Fruit fly (Drosophila melanogaster) whole organism, embryonic: ENCODE measurements around the gene Mfe2.

Source experiments
- Atf3 ChIP-seq: fragments of 200-800 bp; sonication (Bioruptor generic); optimal IDR thresholded peaks from 3 replicates; lab custom pipeline; 2016; ENCODE audit warnings: missing biosample characterization, missing genetic modification characterization
- Bgb ChIP-seq: fragments of 200-800 bp; sonication (Bioruptor generic); IDR thresholded peaks from 2 replicates; pipeline ENCODE4 v1.3.6; 2022; ENCODE audit warnings: missing biosample characterization, missing genetic modification characterization; ENCODE audit not compliant: partially characterized antibody
- CG11456 ChIP-seq: fragments of 200-800 bp; sonication (Bioruptor generic); IDR thresholded peaks from 3 replicates; pipeline ENCODE4 v1.3.6; 2022; ENCODE audit warnings: missing biosample characterization, missing genetic modification characterization
- CG11504 ChIP-seq: fragments of 200-800 bp; sonication (Bioruptor generic); optimal IDR thresholded peaks from 3 replicates; lab custom pipeline; 2019; ENCODE audit warnings: missing biosample characterization, mild to moderate bottlenecking, missing genetic modification characterization, moderate library complexity
- CG13123 ChIP-seq: fragments of 200-800 bp; sonication (Bioruptor generic); optimal IDR thresholded peaks from 2 replicates; lab custom pipeline; 2016; ENCODE audit warnings: missing biosample characterization, missing genetic modification characterization
- CG15269 ChIP-seq: fragments of 200-800 bp; sonication (Bioruptor generic); optimal IDR thresholded peaks from 2 replicates; lab custom pipeline; 2018; ENCODE audit warnings: missing biosample characterization, mild to moderate bottlenecking, missing genetic modification characterization, moderate library complexity
- CG15514 ChIP-seq: fragments of 200-800 bp; sonication (Bioruptor generic); optimal IDR thresholded peaks from 3 replicates; lab custom pipeline; 2017; ENCODE audit warnings: missing biosample characterization, missing genetic modification characterization, mild to moderate bottlenecking, moderate library complexity, missing genetic modification reagents
- CG16815 ChIP-seq: fragments of 200-800 bp; sonication (Bioruptor generic); optimal IDR thresholded peaks from 3 replicates; lab custom pipeline; 2017; ENCODE audit warnings: missing biosample characterization, mild to moderate bottlenecking, missing genetic modification characterization
- CG16863 ChIP-seq: fragments of 200-800 bp; sonication (Bioruptor generic); optimal IDR thresholded peaks from 3 replicates; lab custom pipeline; 2016; ENCODE audit warnings: missing biosample characterization, missing genetic modification characterization
- CG17385 ChIP-seq: fragments of 200-800 bp; sonication (Bioruptor generic); optimal IDR thresholded peaks from 3 replicates; lab custom pipeline; 2018; ENCODE audit warnings: missing biosample characterization, mild to moderate bottlenecking, missing genetic modification characterization
- CG1832 ChIP-seq: fragments of 200-800 bp; sonication (Bioruptor generic); optimal IDR thresholded peaks from 2 replicates; lab custom pipeline; 2017; ENCODE audit warnings: missing biosample characterization, mild to moderate bottlenecking, missing genetic modification characterization, inconsistent platforms
- CG18619 ChIP-seq: fragments of 200-800 bp; sonication (Bioruptor generic); optimal IDR thresholded peaks from 3 replicates; lab custom pipeline; 2017; ENCODE audit warnings: missing biosample characterization, mild to moderate bottlenecking, missing genetic modification characterization
- CG2889 ChIP-seq: fragments of 200-800 bp; sonication (Bioruptor generic); IDR thresholded peaks from 3 replicates; pipeline ENCODE4 v1.3.6; 2022; ENCODE audit warnings: missing biosample characterization, missing genetic modification characterization
- CG30020 ChIP-seq: fragments of 200-800 bp; optimal IDR thresholded peaks from 2 replicates; lab custom pipeline; 2019; ENCODE audit warnings: missing biosample characterization, mild to moderate bottlenecking, missing genetic modification characterization, moderate library complexity
- CG34376 ChIP-seq: fragments of 200-800 bp; sonication (Bioruptor generic); optimal IDR thresholded peaks from 2 replicates; lab custom pipeline; 2018; ENCODE audit warnings: missing biosample characterization, mild to moderate bottlenecking, missing genetic modification characterization
- CG4360 ChIP-seq: fragments of 200-800 bp; sonication (Bioruptor generic); IDR thresholded peaks from 2 replicates; pipeline ENCODE4 v1.3.6; 2022; ENCODE audit warnings: missing biosample characterization, missing genetic modification characterization
- CG5245 ChIP-seq: fragments of 200-800 bp; sonication (Bioruptor generic); optimal IDR thresholded peaks from 3 replicates; lab custom pipeline; 2016; ENCODE audit warnings: missing biosample characterization, missing genetic modification characterization
- CG6683 ChIP-seq: fragments of 200-800 bp; sonication (Bioruptor generic); optimal IDR thresholded peaks from 2 replicates; lab custom pipeline; 2017; ENCODE audit warnings: missing biosample characterization, mild to moderate bottlenecking, missing genetic modification characterization, missing genetic modification reagents
- CG7271 ChIP-seq: fragments of 200-800 bp; sonication (Bioruptor generic); optimal IDR thresholded peaks from 2 replicates; lab custom pipeline; 2018; ENCODE audit warnings: missing biosample characterization, mild to moderate bottlenecking, missing genetic modification characterization, moderate library complexity
- CG7556 ChIP-seq: fragments of 200-800 bp; sonication (Bioruptor generic); optimal IDR thresholded peaks from 2 replicates; lab custom pipeline; 2017; ENCODE audit warnings: missing biosample characterization, mild to moderate bottlenecking, missing genetic modification characterization
- CG7786 ChIP-seq: fragments of 200-800 bp; sonication (Bioruptor generic); optimal IDR thresholded peaks from 2 replicates; lab custom pipeline; 2016; ENCODE audit warnings: missing biosample characterization, missing genetic modification characterization
- CG9932 ChIP-seq: fragments of 200-800 bp; sonication (Bioruptor generic); IDR thresholded peaks from 2 replicates; pipeline ENCODE4 v1.3.6; 2022; ENCODE audit warnings: missing biosample characterization, missing genetic modification characterization
- Chrac-16 ChIP-seq: fragments of 200-800 bp; sonication (Bioruptor generic); optimal IDR thresholded peaks from 3 replicates; lab custom pipeline; 2016; ENCODE audit warnings: missing biosample characterization, missing genetic modification characterization
- CoRest ChIP-seq: fragments of 200-800 bp; sonication (Bioruptor generic); optimal IDR thresholded peaks from 3 replicates; lab custom pipeline; 2018; ENCODE audit warnings: missing biosample characterization, mild to moderate bottlenecking, missing genetic modification characterization, moderate library complexity
- D19B ChIP-seq: fragments of 200-800 bp; sonication (Bioruptor generic); optimal IDR thresholded peaks from 2 replicates; lab custom pipeline; 2017; ENCODE audit warnings: missing biosample characterization, mild to moderate bottlenecking, missing genetic modification characterization
- Dip2 ChIP-seq: fragments of 200-800 bp; sonication (Bioruptor generic); IDR thresholded peaks from 2 replicates; pipeline ENCODE4 v1.3.6; 2022; ENCODE audit warnings: missing biosample characterization, missing genetic modification characterization
- Drgx ChIP-seq: fragments of 200-800 bp; sonication (Bioruptor generic); IDR thresholded peaks from 2 replicates; pipeline ENCODE4 v1.3.6; 2022; ENCODE audit warnings: missing biosample characterization, missing genetic modification characterization
- Eip74EF ChIP-seq, 2 experiments: fragments of 200-800 bp in 1 of 2; fragments of >200 bp in 1 of 2; sonication (Bioruptor generic) in 1 of 2; optimal IDR thresholded peaks; 2 replicates each; lab custom pipeline; 2017 to 2019; ENCODE audit warnings: missing biosample characterization in 2 of 2, missing genetic modification characterization in 2 of 2, mild to moderate bottlenecking in 1 of 2, moderate library complexity in 1 of 2
- Hand ChIP-seq: fragments of 200-800 bp; sonication (Bioruptor generic); optimal IDR thresholded peaks from 2 replicates; lab custom pipeline; 2017; ENCODE audit warnings: mild to moderate bottlenecking, missing biosample characterization, missing genetic modification reagents, missing genetic modification characterization
- Hr39 ChIP-seq: fragments of >200 bp; optimal IDR thresholded peaks from 2 replicates; lab custom pipeline; 2017
- Jarid2 ChIP-seq: fragments of 200-800 bp; sonication (Bioruptor generic); optimal IDR thresholded peaks from 3 replicates; lab custom pipeline; 2017; ENCODE audit warnings: mild to moderate bottlenecking, missing biosample characterization, missing genetic modification reagents, missing genetic modification characterization
- Nf-YA ChIP-seq: fragments of 200-800 bp; sonication (Bioruptor generic); IDR thresholded peaks from 2 replicates; pipeline ENCODE4 v1.3.6; 2022; ENCODE audit warnings: missing biosample characterization, missing genetic modification characterization
- Oaz ChIP-seq: fragments of 200-800 bp; sonication (Bioruptor generic); IDR thresholded peaks from 2 replicates; pipeline ENCODE4 v1.3.6; 2022; ENCODE audit warnings: missing biosample characterization, missing genetic modification characterization
- Stat92E ChIP-seq, 3 experiments: fragments of >200 bp in 2 of 3; fragments of 200-800 bp in 1 of 3; sonication (Bioruptor generic) in 1 of 3; optimal IDR thresholded peaks; 2 replicates each; lab custom pipeline; 2017 to 2019; ENCODE audit warnings: missing biosample characterization in 3 of 3, missing genetic modification characterization in 3 of 3, mild to moderate bottlenecking in 1 of 3, moderate library complexity in 1 of 3
- aop ChIP-seq: fragments of 200-800 bp; sonication (Bioruptor generic); IDR thresholded peaks from 2 replicates; pipeline ENCODE4 v1.3.6; 2022; ENCODE audit warnings: missing biosample characterization, missing genetic modification characterization
- bcd ChIP-seq: fragments of 200-800 bp; sonication (Bioruptor generic); optimal IDR thresholded peaks from 2 replicates; lab custom pipeline; 2017; ENCODE audit warnings: missing biosample characterization, mild to moderate bottlenecking, missing genetic modification characterization
- chif ChIP-seq, 2 experiments: fragments of 200-800 bp; sonication (Bioruptor generic); optimal IDR thresholded peaks; 3 replicates each; lab custom pipeline; 2016; ENCODE audit warnings: missing biosample characterization in 2 of 2, missing genetic modification characterization in 2 of 2
- crc ChIP-seq: fragments of 200-800 bp; sonication (Bioruptor generic); optimal IDR thresholded peaks from 2 replicates; lab custom pipeline; 2016; ENCODE audit warnings: missing biosample characterization, missing genetic modification characterization
- danr ChIP-seq: fragments of 200-800 bp; sonication (Bioruptor generic); IDR thresholded peaks from 2 replicates; pipeline ENCODE4 v1.3.6; 2022; ENCODE audit warnings: missing biosample characterization, missing genetic modification characterization
- eyg ChIP-seq: fragments of 200-800 bp; sonication (Bioruptor generic); optimal IDR thresholded peaks from 3 replicates; lab custom pipeline; 2016; ENCODE audit warnings: missing biosample characterization, missing genetic modification characterization
- grau ChIP-seq: fragments of 200-800 bp; optimal IDR thresholded peaks from 3 replicates; lab custom pipeline; 2019; ENCODE audit warnings: missing biosample characterization, mild to moderate bottlenecking, missing genetic modification characterization, moderate library complexity
- ham ChIP-seq: fragments of 200-800 bp; sonication (Bioruptor generic); IDR thresholded peaks from 2 replicates; pipeline ENCODE4 v1.3.6; 2022; ENCODE audit warnings: missing biosample characterization, missing genetic modification characterization
- ind ChIP-seq: fragments of 200-800 bp; sonication (Bioruptor generic); optimal IDR thresholded peaks from 3 replicates; lab custom pipeline; 2016; ENCODE audit warnings: missing biosample characterization, missing genetic modification characterization
- nmo ChIP-seq: fragments of 200-800 bp; sonication (Bioruptor generic); optimal IDR thresholded peaks from 2 replicates; lab custom pipeline; 2018; ENCODE audit warnings: missing biosample characterization, mild to moderate bottlenecking, missing genetic modification characterization, moderate library complexity
- org-1 ChIP-seq: fragments of 200-800 bp; sonication (Bioruptor generic); optimal IDR thresholded peaks from 2 replicates; lab custom pipeline; 2017; ENCODE audit warnings: missing biosample characterization, missing genetic modification characterization
- pfk ChIP-seq: fragments of 200-800 bp; sonication (Bioruptor generic); optimal IDR thresholded peaks from 2 replicates; lab custom pipeline; 2018; ENCODE audit warnings: missing biosample characterization, mild to moderate bottlenecking, missing genetic modification characterization, moderate library complexity
- so ChIP-seq: fragments of 200-800 bp; sonication (Bioruptor generic); IDR thresholded peaks from 3 replicates; pipeline ENCODE4 v1.3.6; 2022; ENCODE audit warnings: missing biosample characterization, missing genetic modification characterization
- tup ChIP-seq: fragments of 200-800 bp; sonication (Bioruptor generic); optimal IDR thresholded peaks from 2 replicates; lab custom pipeline; 2016; ENCODE audit warnings: missing biosample characterization, mild to moderate bottlenecking, missing genetic modification characterization, moderate library complexity
- tx ChIP-seq: fragments of 200-800 bp; sonication (Bioruptor generic); optimal IDR thresholded peaks from 2 replicates; lab custom pipeline; 2016; ENCODE audit warnings: missing biosample characterization, missing genetic modification characterization
- vfl ChIP-seq: fragments of 200-800 bp; sonication (Bioruptor generic); optimal IDR thresholded peaks from 2 replicates; lab custom pipeline; 2016; ENCODE audit warnings: missing biosample characterization, missing genetic modification characterization
- wek ChIP-seq: fragments of 200-800 bp; sonication (Bioruptor generic); optimal IDR thresholded peaks from 3 replicates; lab custom pipeline; 2018; ENCODE audit warnings: missing biosample characterization, mild to moderate bottlenecking, missing genetic modification characterization, moderate library complexity

The Mfe2 gene

DNA sequence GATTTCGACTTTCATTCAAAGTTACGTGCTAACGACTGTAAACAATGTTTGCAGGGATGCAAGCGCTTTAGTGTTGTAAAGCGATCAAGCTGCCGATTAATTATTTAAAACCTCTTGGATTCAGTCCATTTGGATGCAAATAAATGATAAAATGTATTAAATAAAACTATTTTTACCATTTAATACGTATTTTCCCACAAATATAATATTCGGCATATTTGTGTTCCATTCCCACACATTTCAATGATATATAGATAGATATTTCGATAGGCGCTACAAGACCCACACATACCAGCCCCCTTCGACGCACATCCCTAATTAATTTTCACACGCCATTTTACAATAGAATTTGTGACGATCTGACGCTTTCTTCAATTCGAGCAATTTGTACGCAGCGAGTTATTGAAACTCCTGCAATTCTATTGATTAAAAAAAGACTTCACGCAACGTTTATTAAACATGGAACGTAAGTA is 17.8 kb downstream of the Mfe2 start, which contains the start of the genes CG32576 and caz (continued):
- peak; percentile 93 for TF ChIP-seq pfk (GFP tag; lab: Kevin White, UChicago)
- peak; percentile 32 for TF ChIP-seq CG7556
- TF ChIP-seq crc (GFP tag; lab: Kevin White, UChicago): no peak
- TF ChIP-seq CG6683: no peak
- no peak for TF ChIP-seq CG1832 (GFP tag; lab: Kevin White, UChicago)
- peak; percentile 15 for TF ChIP-seq vfl (GFP tag; lab: Kevin White, UChicago)
- peak; percentile 73 for TF ChIP-seq CG15514 (GFP tag; lab: Kevin White, UChicago)
- TF ChIP-seq so (GFP tag; lab: Robert Waterston, UW): no peak
- no peak for TF ChIP-seq eyg (GFP tag; lab: Kevin White, UChicago)
- TF ChIP-seq CG34376: peak; percentile 16
- TF ChIP-seq CG4360 (GFP tag; lab: Robert Waterston, UW): no peak
- no peak for TF ChIP-seq Nf-YA
- TF ChIP-seq CG17385: peak; percentile 22
- no peak for TF ChIP-seq D19B (GFP tag; lab: Kevin White, UChicago)
- peak; percentile 29 for TF ChIP-seq ind (GFP tag; lab: Kevin White, UChicago)
- TF ChIP-seq tx (GFP tag; lab: Kevin White, UChicago): no peak
- no peak for TF ChIP-seq aop (GFP tag; lab: Robert Waterston, UW)
- no peak for TF ChIP-seq Atf3 (GFP tag; lab: Kevin White, UChicago)
- TF ChIP-seq Hand (GFP tag; lab: Kevin White, UChicago): no peak
- no peak for TF ChIP-seq CG7786 (GFP tag; lab: Kevin White, UChicago)
- no peak for TF ChIP-seq Dip2 (GFP tag; lab: Robert Waterston, UW)
- TF ChIP-seq CG13123 (GFP tag; lab: Kevin White, UChicago): no peak
- peak; percentile 28 for TF ChIP-seq CoRest (tag; lab: Kevin White, UChicago)
- TF ChIP-seq CG16863 (GFP tag; lab: Kevin White, UChicago): no peak
- no peak for TF ChIP-seq danr (GFP tag; lab: Robert Waterston, UW)
- no peak for TF ChIP-seq Stat92E (GFP tag; optimal IDR thresholded peaks at IDR 0.05; lab: Kevin White, UChicago)
- no peak for TF ChIP-seq CG2889 (GFP tag; lab: Robert Waterston, UW)
- peak; percentile 7 for TF ChIP-seq Chrac-16
- TF ChIP-seq Drgx (GFP tag; lab: Robert Waterston, UW): no peak
- TF ChIP-seq CG16815 (GFP tag; lab: Kevin White, UChicago): no peak
- no peak for TF ChIP-seq CG18619 (GFP tag; lab: Kevin White, UChicago)
- TF ChIP-seq Oaz (GFP tag; lab: Robert Waterston, UW): no peak
- no peak for TF ChIP-seq ham (GFP tag; lab: Robert Waterston, UW)
- no peak for TF ChIP-seq CG5245 (GFP tag; lab: Kevin White, UChicago)
- TF ChIP-seq CG11456 (GFP tag; lab: Robert Waterston, UW): no peak
- no peak; the same call in none of the 2 replicates for TF ChIP-seq CG9932 (GFP tag; lab: Robert Waterston, UW)
- peak; percentile 94 for TF ChIP-seq CG30020 (tag; lab: Kevin White, UChicago)
- peak; percentile 35 for TF ChIP-seq Bgb (GFP tag; lab: Robert Waterston, UW)
- TF ChIP-seq wek (GFP tag; lab: Kevin White, UChicago): no peak
- no peak for TF ChIP-seq bcd
- TF ChIP-seq Hr39 (lab: Kevin White, UChicago): no peak
- no peak for TF ChIP-seq Jarid2
- peak; percentile 44 for TF ChIP-seq grau (tag; lab: Kevin White, UChicago)
- no peak for TF ChIP-seq CG7271 (tag; lab: Kevin White, UChicago)
- no peak for TF ChIP-seq Eip74EF (GFP tag; optimal IDR thresholded peaks at IDR 0.05; lab: Kevin White, UChicago)
- TF ChIP-seq org-1 (GFP tag; lab: Kevin White, UChicago): no peak
- peak; percentile 22 for TF ChIP-seq CG15269 (tag; lab: Kevin White, UChicago)
- peak in 1 of 2 experiments; percentile 16 for TF ChIP-seq chif (GFP tag; optimal IDR thresholded peaks at IDR 0.05; lab: Kevin White, UChicago)
- no peak for TF ChIP-seq CG11504
- peak; percentile 9 for TF ChIP-seq tup
- TF ChIP-seq nmo (GFP tag; lab: Kevin White, UChicago): peak; percentile 57
